Fruit fly (Drosophila melanogaster) whole organism, prepupa: ENCODE results near the gene Mes2.

ENCODE experiments used
- Blimp-1 ChIP-seq: fragments of 200-800 bp; sonication (Bioruptor generic); optimal IDR thresholded peaks from 3 replicates; lab custom pipeline; 2017; ENCODE audit warnings: missing biosample characterization, missing genetic modification characterization, mild to moderate bottlenecking, moderate library complexity, missing genetic modification reagents
- CG11902 ChIP-seq: fragments of 200-800 bp; sonication (Bioruptor generic); optimal IDR thresholded peaks from 3 replicates; lab custom pipeline; 2016; ENCODE audit warnings: missing biosample characterization, missing genetic modification characterization
- CG16779 ChIP-seq: fragments of 200-800 bp; sonication (Bioruptor generic); optimal IDR thresholded peaks from 3 replicates; lab custom pipeline; 2017; ENCODE audit warnings: missing biosample characterization, mild to moderate bottlenecking, missing genetic modification characterization
- CG6808 ChIP-seq: fragments of 200-800 bp; sonication (Bioruptor generic); optimal IDR thresholded peaks from 3 replicates; lab custom pipeline; 2017; ENCODE audit warnings: missing biosample characterization, missing genetic modification characterization, mild to moderate bottlenecking, moderate library complexity, missing genetic modification reagents
- OdsH ChIP-seq: fragments of 200-800 bp; sonication (Bioruptor generic); optimal IDR thresholded peaks from 3 replicates; lab custom pipeline; 2016; ENCODE audit warnings: missing biosample characterization, missing genetic modification characterization
- achi ChIP-seq: fragments of 200-800 bp; sonication (Bioruptor generic); optimal IDR thresholded peaks from 3 replicates; lab custom pipeline; 2016; ENCODE audit warnings: missing biosample characterization, missing genetic modification characterization
- cyc ChIP-seq: fragments of 200-800 bp; sonication (Bioruptor generic); optimal IDR thresholded peaks from 3 replicates; lab custom pipeline; 2016; ENCODE audit warnings: missing biosample characterization, missing genetic modification characterization
- fkh ChIP-seq: fragments of 200-800 bp; sonication (Bioruptor generic); optimal IDR thresholded peaks from 3 replicates; lab custom pipeline; 2017; ENCODE audit warnings: missing biosample characterization, mild to moderate bottlenecking, missing genetic modification characterization, moderate library complexity
- vri ChIP-seq: fragments of 200-800 bp; sonication (Bioruptor generic); optimal IDR thresholded peaks from 3 replicates; lab custom pipeline; 2016; ENCODE audit warnings: missing biosample characterization, mild to moderate bottlenecking, missing genetic modification characterization

dm6 chr3L:22982040-22982439, 36.6 kb downstream of the Mes2 start:
- TF ChIP-seq cyc (GFP tag; lab: Kevin White, UChicago), result no peak
- no peak for TF ChIP-seq achi (GFP tag; lab: Kevin White, UChicago)
- TF ChIP-seq CG11902, result no peak
- no peak for TF ChIP-seq Blimp-1 (GFP tag; lab: Kevin White, UChicago)
- TF ChIP-seq fkh (GFP tag; lab: Kevin White, UChicago), result no peak
- TF ChIP-seq CG6808 (GFP tag; lab: Kevin White, UChicago), result no peak
- no peak for TF ChIP-seq vri (GFP tag; lab: Kevin White, UChicago)
- no peak for TF ChIP-seq CG16779 (tag; lab: Kevin White, UChicago)
- TF ChIP-seq OdsH, result no peak
